Worm (Caenorhabditis elegans) whole organism, late embryonic: ENCODE measurements around the gene kin-16.
"Not testable (repeated sequence)": the region's sequence is repeated elsewhere in the genome, so short reads cannot be mapped to it uniquely, and the experiment has no call there.

Experiments
- dmd-4 ChIP-seq: sonication (generic microtip); optimal IDR thresholded peaks from 2 replicates; lab custom pipeline; 2016; ENCODE audit warnings: borderline replicate concordance, missing genetic modification characterization, missing compliant biosample characterization
- hlh-15 ChIP-seq: sonication (generic microtip); optimal IDR thresholded peaks from 2 replicates; lab custom pipeline; 2016; ENCODE audit warnings: missing genetic modification characterization, missing compliant biosample characterization

DNA sequence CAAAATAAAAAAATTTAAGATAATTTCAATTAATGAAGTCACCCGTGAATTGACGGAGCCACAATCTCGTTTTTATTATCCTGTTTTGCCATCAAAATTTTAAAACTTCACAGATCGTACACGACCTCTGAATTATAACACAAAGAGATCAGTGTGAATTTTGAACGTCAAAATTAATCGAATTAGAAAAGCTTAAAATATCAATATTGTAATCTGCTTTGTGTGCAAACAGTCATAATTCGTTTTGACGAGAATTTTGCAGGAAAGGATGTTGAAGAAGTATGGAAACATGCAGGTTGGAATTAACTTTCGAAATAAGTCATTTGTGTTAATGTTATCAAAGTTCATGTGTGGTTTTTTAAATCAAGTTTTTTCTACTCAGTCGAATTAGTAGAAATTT is 26.0 kb upstream of the kin-16 start, which contains the start of gene chil-21:
- TF ChIP-seq dmd-4, hlh-15 (tag; lab: Kevin White, UChicago): not testable (repeated sequence)
